Fruit fly (Drosophila melanogaster): Measurements from ENCODE around the gene CG17298.

Gene CG17298

DNA sequence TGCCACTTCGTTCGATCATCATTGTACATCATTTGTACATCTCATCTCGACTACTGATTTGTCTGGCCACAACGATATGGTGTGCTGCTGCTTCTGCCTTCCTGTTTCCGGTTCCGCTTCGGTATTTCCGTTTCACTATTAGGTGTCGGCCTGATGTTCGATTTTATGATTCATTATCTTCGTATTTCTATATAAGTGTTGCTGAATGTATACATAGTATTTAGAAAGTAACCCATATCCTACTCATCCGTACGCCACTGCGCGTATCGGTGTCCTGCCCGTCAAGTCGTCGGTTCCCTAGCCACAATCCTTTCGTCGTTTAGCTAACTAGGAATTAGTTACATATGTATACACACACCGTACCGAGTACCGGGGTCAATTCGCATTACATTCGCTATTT is 36.1 kb downstream of the CG17298 start:
- no peak for TF ChIP-seq tj (GFP tag; optimal IDR thresholded peaks at IDR 0.05)
- peak; percentile 11 for TF ChIP-seq bab1 (GFP tag; optimal IDR thresholded peaks at IDR 0.05)

DNA sequence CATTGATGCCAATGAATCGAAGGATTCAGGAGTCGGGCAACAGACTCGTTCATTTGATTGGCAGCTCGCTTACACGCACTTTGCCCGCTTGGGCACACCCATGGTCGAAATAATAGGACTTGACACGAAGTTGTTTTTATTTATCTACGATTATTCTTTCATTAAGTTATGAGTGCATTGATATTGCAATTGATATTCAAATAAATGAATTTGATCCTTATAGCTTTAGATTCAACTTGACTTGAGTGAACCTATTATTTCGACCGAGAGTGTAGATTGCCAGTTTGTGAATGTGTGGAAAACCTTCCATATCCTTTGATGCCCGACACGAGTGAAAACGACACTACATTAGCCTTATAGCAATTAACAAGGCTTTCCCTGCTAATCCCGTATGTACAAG is 47.5 kb downstream of the CG17298 start:
- no peak for TF ChIP-seq bab1 (GFP tag; optimal IDR thresholded peaks at IDR 0.05)
- TF ChIP-seq toe (GFP tag; optimal IDR thresholded peaks at IDR 0.05) = no peak
- TF ChIP-seq CG14711 (tag; optimal IDR thresholded peaks at IDR 0.05) = no peak
- no peak for TF ChIP-seq pad (GFP tag; optimal IDR thresholded peaks at IDR 0.05)
- no peak for TF ChIP-seq Mnt (GFP tag; optimal IDR thresholded peaks at IDR 0.05)
- no peak for TF ChIP-seq CG33017 (tag; optimal IDR thresholded peaks at IDR 0.05)
- no peak for TF ChIP-seq tj (GFP tag; optimal IDR thresholded peaks at IDR 0.05)
- no peak for TF ChIP-seq cic (GFP tag; optimal IDR thresholded peaks at IDR 0.05)
- no peak for TF ChIP-seq CG12768 (GFP tag; optimal IDR thresholded peaks at IDR 0.05)
- TF ChIP-seq CG5204 (GFP tag; optimal IDR thresholded peaks at IDR 0.05) = peak; percentile 18
- peak; percentile 3 for TF ChIP-seq CG7045 (GFP tag; optimal IDR thresholded peaks at IDR 0.05)
- TF ChIP-seq kay (GFP tag; ENCODE audit: borderline replicate concordance) = no peak

DNA sequence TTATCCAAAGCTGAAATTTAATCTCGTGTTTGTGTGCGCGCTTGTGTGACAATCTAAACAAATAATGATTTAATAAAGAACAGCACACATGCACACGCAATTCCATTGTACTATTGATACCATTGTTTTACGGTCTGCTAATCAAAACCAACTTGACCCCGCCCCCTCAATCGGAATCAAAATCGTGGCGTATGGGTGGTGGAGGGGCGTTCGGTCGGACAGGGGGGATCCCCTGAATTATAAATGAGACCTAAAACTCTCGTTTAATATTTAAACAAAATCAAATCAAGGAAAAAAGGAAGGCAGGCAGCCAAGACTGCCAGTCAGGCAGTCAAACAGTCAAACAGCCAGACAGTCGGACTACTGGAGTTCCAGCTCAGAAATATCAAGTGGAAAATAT is 48.2 kb downstream of the CG17298 start:
- TF ChIP-seq bab1 (GFP tag; optimal IDR thresholded peaks at IDR 0.05) (no peak), CG14711 (tag; optimal IDR thresholded peaks at IDR 0.05) (no peak), cic (GFP tag; optimal IDR thresholded peaks at IDR 0.05) (no peak), CG12768 (GFP tag; optimal IDR thresholded peaks at IDR 0.05) (no peak), CG1620 (GFP tag; optimal IDR thresholded peaks at IDR 0.05) (no peak), CG11617 (GFP tag; optimal IDR thresholded peaks at IDR 0.05) (no peak), tj (GFP tag; optimal IDR thresholded peaks at IDR 0.05) (no peak)

All from whole organism, adult.